Worm (Caenorhabditis elegans) whole organism, midembryonic: ENCODE measurements around the gene B0286.1.

Experiments used
- T22C8.4 ChIP-seq: fragments of 200-800 bp; sonication (Bioruptor generic); IDR thresholded peaks from 2 replicates; pipeline ENCODE4 v1.3.6; 2022; ENCODE audit warnings: missing genetic modification characterization, missing compliant biosample characterization
- flt-1 ChIP-seq: fragments of 200-800 bp; sonication (Bioruptor generic); IDR thresholded peaks from 2 replicates; pipeline ENCODE4 v1.3.6; 2022; ENCODE audit warnings: missing genetic modification characterization, missing compliant biosample characterization
- med-1 ChIP-seq: sonication (generic microtip); optimal IDR thresholded peaks from 2 replicates; lab custom pipeline; 2017; ENCODE audit warnings: missing genetic modification characterization, mild to moderate bottlenecking, missing compliant biosample characterization, antibody characterized with exemption, missing genetic modification reagents; ENCODE audit not compliant: insufficient read depth
- ref-1 ChIP-seq: fragments of 200-800 bp; sonication (Bioruptor generic); conservative IDR thresholded peaks from 2 replicates; pipeline ENCODE4 v1.3.6; 2022; ENCODE audit warnings: missing genetic modification reagents, missing genetic modification characterization, missing compliant biosample characterization
- ztf-23 ChIP-seq: fragments of 200-800 bp; sonication (Bioruptor generic); IDR thresholded peaks from 2 replicates; pipeline ENCODE4 v1.3.6; 2022; ENCODE audit warnings: missing genetic modification reagents, missing genetic modification characterization, missing compliant biosample characterization

ce11 chrII:4355217-4355616, 23.1 kb upstream of the B0286.1 start, which contains the start of the genes H20J04.7 and H20J04.1:
- TF ChIP-seq ref-1: no peak
- TF ChIP-seq T22C8.4 (GFP tag; lab: Robert Waterston, UW): no peak
- no peak for TF ChIP-seq med-1 (GFP tag; lab: Kevin White, UChicago)
- TF ChIP-seq flt-1 (GFP tag; lab: Robert Waterston, UW): no peak
- TF ChIP-seq ztf-23 (GFP tag; lab: Robert Waterston, UW): no peak
